Worm (Caenorhabditis elegans) whole organism, L2 larva: ENCODE measurements around the gene ZK632.10.

ENCODE experiments used
- ama-1 ChIP-seq: fragments of 150-350 bp; optimal IDR thresholded peaks from 2 replicates; lab custom pipeline; 2018; ENCODE audit warnings: inconsistent platforms
- snpc-4 ChIP-seq: fragments of 150-350 bp; optimal IDR thresholded peaks from 2 replicates; lab custom pipeline; 2014; ENCODE audit warnings: missing biosample characterization, missing genetic modification characterization

ce11 chrIII:9832569-9832968, 5.0 kb upstream of the ZK632.10 start:
- TF ChIP-seq ama-1 (lab: Kevin White, UChicago) = no peak
- no peak for TF ChIP-seq snpc-4 (tag; lab: Kevin White, UChicago)
